Fruit fly (Drosophila melanogaster) whole organism, embryonic: ENCODE results near the gene CG45049.

Experiments used
- BtbVII ChIP-seq: fragments of 200-800 bp; sonication (Bioruptor generic); optimal IDR thresholded peaks from 3 replicates; lab custom pipeline; 2017; ENCODE audit warnings: missing biosample characterization, mild to moderate bottlenecking, missing genetic modification characterization
- C15 ChIP-seq: fragments of 200-800 bp; sonication (Bioruptor generic); IDR thresholded peaks from 3 replicates; pipeline ENCODE4 v1.3.6; 2022; ENCODE audit warnings: missing biosample characterization, missing genetic modification characterization
- CG10366 ChIP-seq: fragments of 200-800 bp; sonication (Bioruptor generic); IDR thresholded peaks from 2 replicates; pipeline ENCODE4 v1.3.6; 2022; ENCODE audit warnings: missing biosample characterization, missing genetic modification characterization
- CG10979 ChIP-seq: fragments of 200-800 bp; sonication (Bioruptor generic); optimal IDR thresholded peaks from 2 replicates; lab custom pipeline; 2018; ENCODE audit warnings: missing biosample characterization, mild to moderate bottlenecking, missing genetic modification characterization, moderate library complexity
- CG12219 ChIP-seq: fragments of 200-800 bp; sonication (Bioruptor generic); optimal IDR thresholded peaks from 3 replicates; lab custom pipeline; 2018; ENCODE audit warnings: missing biosample characterization, mild to moderate bottlenecking, missing genetic modification characterization
- CG12659 ChIP-seq: fragments of 200-800 bp; sonication (Bioruptor generic); optimal IDR thresholded peaks from 3 replicates; lab custom pipeline; 2017; ENCODE audit warnings: mild to moderate bottlenecking, missing biosample characterization, missing genetic modification reagents, missing genetic modification characterization
- CG12769 ChIP-seq: fragments of 200-800 bp; sonication (Bioruptor generic); optimal IDR thresholded peaks from 2 replicates; lab custom pipeline; 2019; ENCODE audit warnings: missing biosample characterization, mild to moderate bottlenecking, missing genetic modification characterization, moderate library complexity
- CG15696 ChIP-seq: fragments of 200-800 bp; sonication (Bioruptor generic); optimal IDR thresholded peaks from 2 replicates; lab custom pipeline; 2019; ENCODE audit warnings: missing biosample characterization, mild to moderate bottlenecking, missing genetic modification characterization, moderate library complexity
- CG16813 ChIP-seq: fragments of 200-800 bp; sonication (Bioruptor generic); IDR thresholded peaks from 3 replicates; pipeline ENCODE4 v1.3.6; 2022; ENCODE audit warnings: missing biosample characterization, missing genetic modification characterization; ENCODE audit not compliant: partially characterized antibody
- CG17568 ChIP-seq: fragments of 200-800 bp; sonication (Bioruptor generic); optimal IDR thresholded peaks from 2 replicates; lab custom pipeline; 2018; ENCODE audit warnings: missing biosample characterization, mild to moderate bottlenecking, missing genetic modification characterization, moderate library complexity
- CG1792 ChIP-seq: fragments of 200-800 bp; sonication (Bioruptor generic); optimal IDR thresholded peaks from 2 replicates; lab custom pipeline; 2016; ENCODE audit warnings: missing biosample characterization, missing genetic modification characterization
- CG2678 ChIP-seq: fragments of 200-800 bp; sonication (Bioruptor generic); optimal IDR thresholded peaks from 3 replicates; lab custom pipeline; 2019; ENCODE audit warnings: missing biosample characterization, mild to moderate bottlenecking, missing genetic modification characterization, moderate library complexity
- CG33213 ChIP-seq: fragments of 200-800 bp; sonication (Bioruptor generic); optimal IDR thresholded peaks from 3 replicates; lab custom pipeline; 2016; ENCODE audit warnings: missing biosample characterization, missing genetic modification characterization
- CG42726 ChIP-seq: fragments of 200-800 bp; sonication (Bioruptor generic); IDR thresholded peaks from 2 replicates; pipeline ENCODE4 v1.3.6; 2022; ENCODE audit warnings: missing biosample characterization, missing genetic modification characterization; ENCODE audit not compliant: partially characterized antibody
- CG4730 ChIP-seq: fragments of 200-800 bp; sonication (Bioruptor generic); IDR thresholded peaks from 2 replicates; pipeline ENCODE4 v1.3.6; 2022; ENCODE audit warnings: missing biosample characterization, missing genetic modification characterization
- CG8478 ChIP-seq: fragments of >200 bp; optimal IDR thresholded peaks from 2 replicates; lab custom pipeline; 2018
- CG8944 ChIP-seq: fragments of 200-800 bp; sonication (Bioruptor generic); optimal IDR thresholded peaks from 3 replicates; lab custom pipeline; 2016; ENCODE audit warnings: missing biosample characterization, missing genetic modification characterization
- CG9797 ChIP-seq: fragments of 200-800 bp; sonication (Bioruptor generic); optimal IDR thresholded peaks from 3 replicates; lab custom pipeline; 2018; ENCODE audit warnings: missing biosample characterization, mild to moderate bottlenecking, missing genetic modification characterization
- Dad ChIP-seq: fragments of 200-800 bp; sonication (Bioruptor generic); optimal IDR thresholded peaks from 3 replicates; lab custom pipeline; 2016; ENCODE audit warnings: missing biosample characterization, missing genetic modification characterization
- Deaf1 ChIP-seq: fragments of 200-800 bp; optimal IDR thresholded peaks from 3 replicates; lab custom pipeline; 2019; ENCODE audit warnings: missing biosample characterization, mild to moderate bottlenecking, missing genetic modification characterization, moderate library complexity
- Fer3 ChIP-seq: fragments of 200-800 bp; sonication (Bioruptor generic); optimal IDR thresholded peaks from 2 replicates; lab custom pipeline; 2018; ENCODE audit warnings: missing biosample characterization, mild to moderate bottlenecking, missing genetic modification characterization, moderate library complexity
- GATAe ChIP-seq: fragments of 200-800 bp; sonication (Bioruptor generic); conservative IDR thresholded peaks from 2 replicates; pipeline ENCODE4 v1.3.6; 2022; ENCODE audit warnings: missing biosample characterization, missing genetic modification characterization
- HLHmδ ChIP-seq: fragments of 200-800 bp; sonication (Bioruptor generic); optimal IDR thresholded peaks from 2 replicates; lab custom pipeline; 2018; ENCODE audit warnings: missing biosample characterization, mild to moderate bottlenecking, missing genetic modification characterization, moderate library complexity
- Kr ChIP-seq: fragments of 200-800 bp; sonication (Bioruptor generic); optimal IDR thresholded peaks from 2 replicates; lab custom pipeline; 2017; ENCODE audit warnings: missing biosample characterization, mild to moderate bottlenecking, missing genetic modification characterization
- Max ChIP-seq: fragments of 200-800 bp; sonication (Bioruptor generic); optimal IDR thresholded peaks from 2 replicates; lab custom pipeline; 2016; ENCODE audit warnings: missing biosample characterization, mild to moderate bottlenecking, missing genetic modification characterization
- PHDP ChIP-seq: fragments of 200-800 bp; sonication (Bioruptor generic); optimal IDR thresholded peaks from 3 replicates; lab custom pipeline; 2018; ENCODE audit warnings: missing biosample characterization, mild to moderate bottlenecking, missing genetic modification characterization, moderate library complexity
- Poxn ChIP-seq: fragments of 200-800 bp; sonication (Bioruptor generic); IDR thresholded peaks from 2 replicates; pipeline ENCODE4 v1.3.6; 2022; ENCODE audit warnings: missing biosample characterization, missing genetic modification characterization
- ara ChIP-seq: fragments of 200-800 bp; sonication (Bioruptor generic); IDR thresholded peaks from 2 replicates; pipeline ENCODE4 v1.3.6; 2022; ENCODE audit warnings: missing biosample characterization, missing genetic modification characterization
- ato ChIP-seq: fragments of 200-800 bp; sonication (Bioruptor generic); IDR thresholded peaks from 2 replicates; pipeline ENCODE4 v1.3.6; 2022; ENCODE audit warnings: missing biosample characterization, missing genetic modification characterization; ENCODE audit not compliant: partially characterized antibody
- az2 ChIP-seq: fragments of 200-800 bp; sonication (Bioruptor generic); optimal IDR thresholded peaks from 3 replicates; lab custom pipeline; 2016; ENCODE audit warnings: missing biosample characterization, missing genetic modification characterization
- bab2 ChIP-seq: fragments of 200-800 bp; sonication (Bioruptor generic); optimal IDR thresholded peaks from 2 replicates; lab custom pipeline; 2016; ENCODE audit warnings: missing biosample characterization, missing genetic modification characterization
- cato ChIP-seq: fragments of 200-800 bp; sonication (Bioruptor generic); optimal IDR thresholded peaks from 2 replicates; lab custom pipeline; 2016; ENCODE audit warnings: missing biosample characterization, missing genetic modification characterization, borderline replicate concordance
- danr ChIP-seq: fragments of 200-800 bp; sonication (Bioruptor generic); IDR thresholded peaks from 2 replicates; pipeline ENCODE4 v1.3.6; 2022; ENCODE audit warnings: missing biosample characterization, missing genetic modification characterization
- dmrt99B ChIP-seq: fragments of 200-800 bp; sonication (Bioruptor generic); optimal IDR thresholded peaks from 2 replicates; lab custom pipeline; 2018; ENCODE audit warnings: missing biosample characterization, mild to moderate bottlenecking, missing genetic modification characterization, moderate library complexity
- en ChIP-seq: fragments of 200-800 bp; sonication (Bioruptor generic); optimal IDR thresholded peaks from 2 replicates; lab custom pipeline; 2016; ENCODE audit warnings: missing biosample characterization, missing genetic modification characterization
- gcm2 ChIP-seq: fragments of 200-800 bp; sonication (Bioruptor generic); optimal IDR thresholded peaks from 2 replicates; lab custom pipeline; 2016; ENCODE audit warnings: missing biosample characterization, missing genetic modification characterization
- gem ChIP-seq: fragments of 200-800 bp; sonication (Bioruptor generic); optimal IDR thresholded peaks from 2 replicates; lab custom pipeline; 2019; ENCODE audit warnings: missing biosample characterization, mild to moderate bottlenecking, missing genetic modification characterization, moderate library complexity
- ind ChIP-seq: fragments of 200-800 bp; sonication (Bioruptor generic); optimal IDR thresholded peaks from 3 replicates; lab custom pipeline; 2016; ENCODE audit warnings: missing biosample characterization, missing genetic modification characterization
- knrl ChIP-seq: fragments of 200-800 bp; sonication (Bioruptor generic); IDR thresholded peaks from 3 replicates; pipeline ENCODE4 v1.3.6; 2022; ENCODE audit warnings: missing biosample characterization, missing genetic modification characterization; ENCODE audit not compliant: partially characterized antibody
- pzg ChIP-seq: fragments of 200-800 bp; sonication (Bioruptor generic); optimal IDR thresholded peaks from 3 replicates; lab custom pipeline; 2018; ENCODE audit warnings: missing biosample characterization, mild to moderate bottlenecking, missing genetic modification characterization, moderate library complexity
- shn ChIP-seq: fragments of 200-800 bp; sonication (Bioruptor generic); optimal IDR thresholded peaks from 3 replicates; lab custom pipeline; 2016; ENCODE audit warnings: missing biosample characterization, missing genetic modification characterization
- slbo ChIP-seq: fragments of 200-800 bp; sonication (Bioruptor generic); IDR thresholded peaks from 2 replicates; pipeline ENCODE4 v1.3.6; 2022; ENCODE audit warnings: missing biosample characterization, missing genetic modification characterization
- sqz ChIP-seq: fragments of 200-800 bp; sonication (Bioruptor generic); optimal IDR thresholded peaks from 3 replicates; lab custom pipeline; 2018; ENCODE audit warnings: missing biosample characterization, mild to moderate bottlenecking, missing genetic modification characterization
- trem ChIP-seq: fragments of 200-800 bp; optimal IDR thresholded peaks from 3 replicates; lab custom pipeline; 2019; ENCODE audit warnings: missing biosample characterization, mild to moderate bottlenecking, missing genetic modification characterization, moderate library complexity
- unpg ChIP-seq: fragments of 200-800 bp; sonication (Bioruptor generic); optimal IDR thresholded peaks from 3 replicates; lab custom pipeline; 2018; ENCODE audit warnings: missing biosample characterization, mild to moderate bottlenecking, missing genetic modification characterization, moderate library complexity
- wek ChIP-seq: fragments of 200-800 bp; sonication (Bioruptor generic); optimal IDR thresholded peaks from 3 replicates; lab custom pipeline; 2018; ENCODE audit warnings: missing biosample characterization, mild to moderate bottlenecking, missing genetic modification characterization, moderate library complexity
- yki ChIP-seq: fragments of >200 bp; optimal IDR thresholded peaks from 3 replicates; lab custom pipeline; 2018
- zen2 ChIP-seq: fragments of 200-800 bp; sonication (Bioruptor generic); IDR thresholded peaks from 3 replicates; pipeline ENCODE4 v1.3.6; 2022; ENCODE audit warnings: missing biosample characterization, missing genetic modification characterization; ENCODE audit not compliant: partially characterized antibody

The CG45049 gene

DNA sequence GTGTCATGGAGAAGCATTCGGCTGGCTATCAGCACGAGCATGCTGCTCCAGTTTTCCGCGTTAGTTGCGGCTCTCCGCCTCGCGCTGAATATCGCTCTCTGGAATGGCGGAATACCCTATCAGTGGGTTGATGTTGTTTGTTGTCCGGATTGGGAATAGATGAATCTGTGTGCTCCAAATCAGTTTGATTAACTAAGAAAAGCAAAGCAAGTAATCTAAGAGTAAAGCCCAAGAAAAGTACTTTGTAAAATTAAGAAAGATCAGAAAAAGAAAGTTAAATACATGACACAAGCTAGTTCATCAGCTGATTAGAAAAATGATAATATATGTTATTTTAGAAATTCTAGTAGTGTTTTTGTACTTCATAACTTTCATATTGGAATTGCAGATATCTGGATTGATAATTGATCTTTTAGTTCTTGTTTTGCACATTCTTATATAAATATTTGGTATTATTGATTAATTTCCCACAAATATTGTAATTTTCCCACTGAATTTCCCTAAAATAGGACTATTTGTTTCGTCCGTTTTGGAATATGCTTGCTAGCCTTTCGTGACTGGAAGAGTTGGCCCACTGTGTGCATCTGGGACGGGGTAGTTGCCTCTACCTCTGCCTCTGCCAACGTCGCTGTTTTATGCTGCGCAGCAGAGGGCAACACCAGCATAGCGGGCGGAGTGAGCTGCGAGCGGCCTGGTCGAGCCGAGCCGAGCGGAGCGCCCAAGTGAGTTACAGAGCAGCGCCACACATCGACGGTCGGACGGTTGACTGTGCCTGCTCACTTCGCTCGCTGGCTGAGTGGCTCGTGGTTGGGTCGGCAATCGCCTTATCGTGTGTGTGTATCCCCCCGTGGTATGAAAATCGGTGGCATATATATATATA is 27.4 kb downstream of the CG45049 start (continued):
- TF ChIP-seq yki (lab: Kevin White, UChicago) (no peak), Dad (GFP tag; lab: Kevin White, UChicago) (no peak), ara (peak; percentile 39; the same call in 1 of the 2 replicates), bab2 (GFP tag; lab: Kevin White, UChicago) (peak; percentile 35), Fer3 (tag; lab: Kevin White, UChicago) (peak; percentile 18), CG12659 (GFP tag; lab: Kevin White, UChicago) (peak; percentile 74), Deaf1 (peak; percentile 95), CG16813 (no peak), CG10366 (GFP tag; lab: Robert Waterston, UW) (peak; percentile 45; the same call in 1 of the 2 replicates), CG42726 (GFP tag; lab: Robert Waterston, UW) (0 out of 2 replicates have a peak, but pooled peaks have one; percentile 30), CG9797 (no peak), ind (GFP tag; lab: Kevin White, UChicago) (peak; percentile 50), HLHmδ (GFP tag; lab: Kevin White, UChicago) (no peak), zen2 (GFP tag; lab: Robert Waterston, UW) (0 out of 3 replicates have a peak, but pooled peaks have one; percentile 5), sqz (GFP tag; lab: Kevin White, UChicago) (peak; percentile 62), C15 (GFP tag; lab: Robert Waterston, UW) (no peak), CG8944 (GFP tag; lab: Kevin White, UChicago) (peak; percentile 58), Max (GFP tag; lab: Kevin White, UChicago) (no peak), Poxn (GFP tag; lab: Robert Waterston, UW) (no peak), pzg (GFP tag; lab: Kevin White, UChicago) (no peak), wek (GFP tag; lab: Kevin White, UChicago) (no peak), CG12219 (GFP tag; lab: Kevin White, UChicago) (peak; percentile 5), gcm2 (GFP tag; lab: Kevin White, UChicago) (peak; percentile 21), CG15696 (tag; lab: Kevin White, UChicago) (no peak), danr (GFP tag; lab: Robert Waterston, UW) (0 out of 2 replicates have a peak, but pooled peaks have one; percentile 8), GATAe (no peak), CG33213 (no peak), CG12769 (peak; percentile 35), CG1792 (GFP tag; lab: Kevin White, UChicago) (peak; percentile 1), Kr (no peak), ato (GFP tag; lab: Robert Waterston, UW) (0 out of 2 replicates have a peak, but pooled peaks have one; percentile 31), cato (no peak), CG17568 (peak; percentile 19), slbo (peak; percentile 74), shn (GFP tag; lab: Kevin White, UChicago) (peak; percentile 50), en (GFP tag; lab: Kevin White, UChicago) (no peak), CG10979 (tag; lab: Kevin White, UChicago) (peak; percentile 55), BtbVII (peak; percentile 53), gem (peak; percentile 82), unpg (peak; percentile 52), knrl (no peak), CG4730 (peak; percentile 27), CG8478 (no peak), PHDP (tag; lab: Kevin White, UChicago) (peak; percentile 62), dmrt99B (tag; lab: Kevin White, UChicago) (peak; percentile 72), trem (tag; lab: Kevin White, UChicago) (peak; percentile 0), CG2678 (tag; lab: Kevin White, UChicago) (peak; percentile 81), az2 (GFP tag; lab: Kevin White, UChicago) (peak; percentile 67)
